Fruit fly (Drosophila melanogaster) S2 (cell line): ENCODE measurements around the gene Mnat9.

ENCODE experiments used
- CG8478 ChIP-seq: fragments of >200 bp; optimal IDR thresholded peaks from 2 replicates; lab custom pipeline; 2018
- CTCF ChIP-seq, 2 experiments: fragments of >200 bp; optimal IDR thresholded peaks; 2 replicates each; lab custom pipeline; 2018

DNA sequence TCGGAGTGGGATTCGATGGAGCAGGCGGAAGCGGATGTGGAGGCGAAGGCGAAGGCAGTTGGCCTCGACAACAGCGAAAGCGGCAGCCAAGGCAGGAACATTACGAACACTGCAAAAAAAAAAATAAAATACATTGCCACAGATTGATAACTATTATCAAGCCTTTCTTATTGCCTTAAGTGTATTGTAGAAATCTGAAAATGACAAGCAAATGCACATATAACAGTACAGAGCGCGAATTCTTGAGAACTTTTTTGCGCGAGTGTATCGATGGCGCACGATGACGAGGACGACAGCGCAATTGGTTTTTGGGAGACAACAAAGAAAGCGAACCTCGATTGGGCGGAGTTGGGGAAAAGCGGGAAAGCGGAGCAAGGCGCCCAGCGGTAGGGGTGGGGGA, 14.4 kb upstream of the Mnat9 start:
- no peak for TF ChIP-seq CG8478 (lab: Kevin White, UChicago)
- no peak for TF ChIP-seq CTCF (optimal IDR thresholded peaks at IDR 0.05; lab: Kevin White, UChicago)
